Fruit fly (Drosophila melanogaster): ENCODE results near the gene RpL4.
"Not testable (repeated sequence)": the region's sequence is repeated elsewhere in the genome, so short reads cannot be mapped to it uniquely, and the experiment has no call there.

RpL4 gene

dm6 chr3R:27963119-27963518, 40.5 kb downstream of the RpL4 start, which contains the start of the genes CG31131 and CG4849:
Gene CG31131, minus strand, starts transcription at chr3R:27963219.
Gene CG4849, plus strand, starts transcription at chr3R:27963415.
- TF ChIP-seq cic, CG11617, ovo (GFP tag; optimal IDR thresholded peaks at IDR 0.05): not testable (repeated sequence)

Data from whole organism, adult.